Worm (Caenorhabditis elegans): ENCODE results near the gene fbxb-84.

ce11 chrIII:180963-181362 is 34.7 kb upstream of the fbxb-84 start, which contains the start of gene F40G9.5:
- TF ChIP-seq hlh-30 (tag; optimal IDR thresholded peaks at IDR 0.05; ENCODE audit: insufficient read depth) (no peak), nfya-1 (tag; optimal IDR thresholded peaks at IDR 0.05) (no peak)
